Fruit fly (Drosophila melanogaster) whole organism, pupa: ENCODE measurements around the gene Mlc1.

Source experiments
- CG10348 ChIP-seq: fragments of 200-800 bp; sonication (Bioruptor generic); IDR thresholded peaks from 2 replicates; pipeline ENCODE4 v1.3.6; 2022; ENCODE audit warnings: missing biosample characterization, missing genetic modification characterization
- CG12605 ChIP-seq: fragments of 200-800 bp; sonication (Bioruptor generic); IDR thresholded peaks from 2 replicates; pipeline ENCODE4 v1.3.6; 2022; ENCODE audit warnings: missing biosample characterization, missing genetic modification characterization
- CG13204 ChIP-seq: fragments of 200-800 bp; sonication (Bioruptor generic); optimal IDR thresholded peaks from 2 replicates; lab custom pipeline; 2018; ENCODE audit warnings: missing biosample characterization, mild to moderate bottlenecking, missing genetic modification characterization, moderate library complexity
- CG14655 ChIP-seq: fragments of 200-800 bp; sonication (Bioruptor generic); optimal IDR thresholded peaks from 3 replicates; lab custom pipeline; 2017; ENCODE audit warnings: mild to moderate bottlenecking, missing biosample characterization, missing genetic modification reagents, missing genetic modification characterization
- CG15710 ChIP-seq: fragments of 200-800 bp; sonication (Bioruptor generic); optimal IDR thresholded peaks from 2 replicates; lab custom pipeline; 2018; ENCODE audit warnings: missing biosample characterization, mild to moderate bottlenecking, missing genetic modification characterization, moderate library complexity
- CG17806 ChIP-seq: fragments of 200-800 bp; sonication (Bioruptor generic); optimal IDR thresholded peaks from 2 replicates; lab custom pipeline; 2018; ENCODE audit warnings: missing biosample characterization, mild to moderate bottlenecking, missing genetic modification characterization, moderate library complexity
- CG32121 ChIP-seq: fragments of 200-800 bp; sonication (Bioruptor generic); IDR thresholded peaks from 2 replicates; pipeline ENCODE4 v1.3.6; 2022; ENCODE audit warnings: missing biosample characterization, missing genetic modification characterization
- CG34367 ChIP-seq: fragments of 200-800 bp; sonication (Bioruptor generic); optimal IDR thresholded peaks from 2 replicates; lab custom pipeline; 2018; ENCODE audit warnings: missing biosample characterization, mild to moderate bottlenecking, missing genetic modification characterization
- CG4496 ChIP-seq: fragments of 200-800 bp; sonication (Bioruptor generic); IDR thresholded peaks from 3 replicates; pipeline ENCODE4 v1.3.6; 2022; ENCODE audit warnings: missing biosample characterization, missing genetic modification characterization
- CG8159 ChIP-seq: fragments of 200-800 bp; sonication (Bioruptor generic); optimal IDR thresholded peaks from 3 replicates; lab custom pipeline; 2018; ENCODE audit warnings: missing biosample characterization, mild to moderate bottlenecking, missing genetic modification characterization, moderate library complexity
- CG8301 ChIP-seq: fragments of 200-800 bp; sonication (Bioruptor generic); optimal IDR thresholded peaks from 2 replicates; lab custom pipeline; 2018; ENCODE audit warnings: missing biosample characterization, mild to moderate bottlenecking, missing genetic modification characterization
- CG9948 ChIP-seq: fragments of 200-800 bp; sonication (Bioruptor generic); optimal IDR thresholded peaks from 2 replicates; lab custom pipeline; 2018; ENCODE audit warnings: missing biosample characterization, mild to moderate bottlenecking, missing genetic modification characterization, moderate library complexity
- D1 ChIP-seq: fragments of 200-800 bp; sonication (Bioruptor generic); optimal IDR thresholded peaks from 2 replicates; lab custom pipeline; 2018; ENCODE audit warnings: missing biosample characterization, mild to moderate bottlenecking, missing genetic modification characterization, moderate library complexity
- EcR ChIP-seq: fragments of 200-800 bp; sonication (Bioruptor generic); optimal IDR thresholded peaks from 3 replicates; lab custom pipeline; 2019; ENCODE audit warnings: missing biosample characterization, missing genetic modification characterization, mild to moderate bottlenecking, moderate library complexity, missing genetic modification reagents
- Ets98B ChIP-seq: fragments of 200-800 bp; sonication (Bioruptor generic); IDR thresholded peaks from 2 replicates; pipeline ENCODE4 v1.3.6; 2022; ENCODE audit warnings: missing biosample characterization, missing genetic modification characterization
- Pif1A ChIP-seq: fragments of 200-800 bp; sonication (Bioruptor generic); optimal IDR thresholded peaks from 3 replicates; lab custom pipeline; 2016; ENCODE audit warnings: missing biosample characterization, missing genetic modification characterization
- Pif1B ChIP-seq: fragments of 200-800 bp; sonication (Bioruptor generic); optimal IDR thresholded peaks from 3 replicates; lab custom pipeline; 2016; ENCODE audit warnings: missing biosample characterization, missing genetic modification characterization
- Snoo ChIP-seq: fragments of 200-800 bp; sonication (Bioruptor generic); optimal IDR thresholded peaks from 3 replicates; lab custom pipeline; 2017; ENCODE audit warnings: missing biosample characterization, mild to moderate bottlenecking, missing genetic modification characterization, inconsistent platforms
- fd96Ca ChIP-seq: fragments of 200-800 bp; sonication (Bioruptor generic); IDR thresholded peaks from 3 replicates; pipeline ENCODE4 v1.3.6; 2022; ENCODE audit warnings: missing biosample characterization, missing genetic modification characterization
- gl ChIP-seq: fragments of 200-800 bp; sonication (Bioruptor generic); optimal IDR thresholded peaks from 2 replicates; lab custom pipeline; 2018; ENCODE audit warnings: missing biosample characterization, mild to moderate bottlenecking, missing genetic modification characterization
- rn ChIP-seq: fragments of 200-800 bp; sonication (Bioruptor generic); IDR thresholded peaks from 2 replicates; pipeline ENCODE4 v1.3.6; 2022; ENCODE audit warnings: missing biosample characterization, missing genetic modification characterization

Mlc1 gene

DNA sequence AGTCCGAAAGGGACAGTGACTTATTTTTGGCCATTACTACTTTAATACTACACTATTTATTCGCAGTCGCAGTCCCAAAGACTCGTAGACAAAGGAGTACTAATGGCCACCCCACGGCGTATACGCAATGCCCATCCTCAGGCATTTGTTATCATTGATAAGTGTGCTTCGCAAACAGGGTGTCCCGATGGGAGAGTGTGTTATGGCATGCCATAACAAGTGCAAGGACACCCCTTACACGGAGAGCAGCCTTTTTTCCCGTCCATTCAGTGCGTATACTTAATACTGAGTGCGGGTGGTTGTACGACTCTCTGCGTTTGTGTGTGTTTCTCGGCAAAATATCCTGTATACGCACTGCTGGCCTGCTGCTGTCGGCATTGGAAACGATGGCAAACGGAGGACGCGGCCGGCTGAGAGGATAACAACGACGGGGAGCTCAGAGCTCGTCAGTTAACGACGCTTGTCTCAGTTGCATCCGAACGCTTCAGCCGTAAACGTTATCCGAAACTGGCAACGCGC, 2.1 kb upstream of the Mlc1 start, which contains the start of gene unc80:
Gene unc80 (plus strand): TSS at position 469 of the 519 bp plus-strand sequence.
- TF ChIP-seq CG13204 (GFP tag; lab: Kevin White, UChicago) (no peak), CG32121 (GFP tag; lab: Robert Waterston, UW) (no peak), CG9948 (no peak), Snoo (tag; lab: Kevin White, UChicago) (no peak), CG34367 (tag; lab: Kevin White, UChicago) (no peak), fd96Ca (GFP tag; lab: Robert Waterston, UW) (no peak), CG4496 (GFP tag; lab: Robert Waterston, UW) (no peak), D1 (no peak), gl (tag; lab: Kevin White, UChicago) (no peak), CG15710 (tag; lab: Kevin White, UChicago) (no peak)

DNA sequence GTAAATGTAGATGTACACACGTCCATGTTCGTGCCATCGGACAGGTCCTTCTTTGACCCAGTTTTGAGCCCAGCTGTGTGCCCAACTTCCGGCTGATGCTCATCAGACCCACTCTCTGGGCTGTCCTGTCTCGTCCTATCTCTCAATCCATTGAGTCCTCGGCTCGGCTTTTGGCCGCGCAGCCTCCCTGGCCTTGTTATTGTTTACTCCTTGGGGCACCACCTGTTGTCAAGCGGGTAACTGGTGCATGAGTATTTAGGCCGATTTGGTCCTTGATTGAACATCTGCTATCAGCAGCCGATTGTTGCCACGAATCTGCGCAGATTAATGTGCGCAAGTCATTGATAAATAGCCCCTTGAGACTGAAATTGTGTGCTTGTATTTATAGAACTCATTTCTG, 1.4 kb upstream of the Mlc1 start:
- TF ChIP-seq D1 (no peak), CG12605 (peak; percentile 87), CG9948 (no peak)

dm6 chr3R:27656686-27657535, 3.1 kb downstream of the Mlc1 start, which contains the start of gene tau:
Gene tau, minus strand, starts transcription at chr3R:27656996.
- no peak for TF ChIP-seq CG12605
- peak; percentile 20; the same call in 1 of the 2 replicates for TF ChIP-seq CG32121 (GFP tag; lab: Robert Waterston, UW)
- TF ChIP-seq fd96Ca (GFP tag; lab: Robert Waterston, UW): no peak
- TF ChIP-seq, all 21 proteins: peak for 1

dm6 chr3R:27655109-27655508, 4.9 kb downstream of the Mlc1 start:
- TF ChIP-seq Ets98B (GFP tag; lab: Robert Waterston, UW): no peak; the same call in 1 of the 2 replicates
- peak; percentile 59 for TF ChIP-seq CG32121 (GFP tag; lab: Robert Waterston, UW)
- no peak for TF ChIP-seq CG13204 (GFP tag; lab: Kevin White, UChicago)
- no peak for TF ChIP-seq Pif1B (GFP tag; lab: Kevin White, UChicago)
- TF ChIP-seq rn (GFP tag; lab: Robert Waterston, UW): no peak
- TF ChIP-seq CG10348 (GFP tag; lab: Robert Waterston, UW): no peak
- TF ChIP-seq CG15710 (tag; lab: Kevin White, UChicago): no peak
- no peak for TF ChIP-seq Pif1A (GFP tag; lab: Kevin White, UChicago)
- TF ChIP-seq CG8159 (tag; lab: Kevin White, UChicago): peak; percentile 29
- no peak for TF ChIP-seq D1
- no peak for TF ChIP-seq gl (tag; lab: Kevin White, UChicago)
- peak; percentile 53 for TF ChIP-seq CG14655 (GFP tag; lab: Kevin White, UChicago)
- TF ChIP-seq fd96Ca (GFP tag; lab: Robert Waterston, UW): peak; percentile 46; the same call in 1 of the 3 replicates
- no peak for TF ChIP-seq CG17806 (tag; lab: Kevin White, UChicago)
- TF ChIP-seq CG9948: peak; percentile 36
- no peak for TF ChIP-seq CG12605
- peak; percentile 47 for TF ChIP-seq CG8301 (tag; lab: Kevin White, UChicago)
- TF ChIP-seq CG34367 (tag; lab: Kevin White, UChicago): peak; percentile 5
- peak; percentile 60 for TF ChIP-seq CG4496 (GFP tag; lab: Robert Waterston, UW)
- no peak for TF ChIP-seq EcR (GFP tag; lab: Kevin White, UChicago)
- TF ChIP-seq Snoo (tag; lab: Kevin White, UChicago): no peak

DNA sequence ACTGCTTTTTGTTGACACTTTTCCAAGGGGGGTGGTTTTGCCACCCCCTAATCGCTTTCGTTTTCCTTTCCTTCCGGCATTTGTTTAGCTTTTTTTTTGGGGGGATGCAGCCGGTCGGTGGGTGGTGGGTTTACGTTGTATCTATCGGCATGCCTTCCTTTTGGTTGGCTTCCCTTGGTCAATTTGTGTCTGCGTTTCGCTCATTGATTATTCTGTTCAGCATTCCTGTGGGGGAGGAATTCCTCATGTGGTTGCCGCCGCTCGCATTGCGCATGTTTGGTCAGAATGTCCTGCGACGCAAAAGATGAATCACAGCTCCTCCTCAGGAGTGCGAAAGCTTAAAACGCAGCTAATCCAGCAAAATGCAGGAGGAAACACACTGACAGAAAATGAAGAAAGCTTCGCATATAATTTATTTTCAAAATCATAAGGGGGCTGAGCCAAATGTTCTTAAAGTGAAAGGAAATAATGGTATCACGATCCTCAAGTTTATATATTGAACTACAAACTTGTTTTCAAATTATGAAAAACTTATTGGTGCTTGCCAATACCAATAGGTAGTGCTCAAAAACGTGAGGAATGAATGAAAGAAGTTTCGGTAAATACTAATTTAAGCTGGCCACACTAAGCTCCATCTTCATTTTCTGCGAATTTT, 7.7 kb downstream of the Mlc1 start, which contains the start of gene RpS10a:
Gene RpS10a (plus strand): TSS at position 605 of the 655 bp plus-strand sequence.
- TF ChIP-seq CG10348 (GFP tag; lab: Robert Waterston, UW) (no peak), CG4496 (GFP tag; lab: Robert Waterston, UW) (no peak), CG12605 (no peak), CG9948 (no peak), fd96Ca (GFP tag; lab: Robert Waterston, UW) (no peak), CG14655 (GFP tag; lab: Kevin White, UChicago) (no peak), Pif1A (GFP tag; lab: Kevin White, UChicago) (no peak), EcR (GFP tag; lab: Kevin White, UChicago) (no peak), CG13204 (GFP tag; lab: Kevin White, UChicago) (no peak), rn (GFP tag; lab: Robert Waterston, UW) (no peak), CG8159 (tag; lab: Kevin White, UChicago) (no peak), CG32121 (GFP tag; lab: Robert Waterston, UW) (no peak), Pif1B (GFP tag; lab: Kevin White, UChicago) (no peak), Ets98B (GFP tag; lab: Robert Waterston, UW) (no peak), Snoo (tag; lab: Kevin White, UChicago) (no peak)
- TF ChIP-seq, all 21 proteins: peak for 0
